Worm (Caenorhabditis elegans) whole organism, L4 larva: Measurements from ENCODE around the gene nuo-1.

Experiments
- D1046.2 ChIP-seq: fragments of 200-800 bp; sonication (Bioruptor generic); IDR thresholded peaks from 2 replicates; pipeline ENCODE4 v1.3.6; 2022; ENCODE audit warnings: missing genetic modification characterization, missing compliant biosample characterization
- F10B5.3 ChIP-seq: sonication (generic microtip); optimal IDR thresholded peaks from 2 replicates; lab custom pipeline; 2016; ENCODE audit warnings: mild to moderate bottlenecking, missing genetic modification characterization, missing compliant biosample characterization
- F37D6.2 ChIP-seq: sonication (generic microtip); optimal IDR thresholded peaks from 2 replicates; lab custom pipeline; 2016; ENCODE audit warnings: mild to moderate bottlenecking, missing genetic modification characterization, missing compliant biosample characterization
- F44E2.7 ChIP-seq: fragments of 200-800 bp; sonication (Bioruptor generic); IDR thresholded peaks from 2 replicates; pipeline ENCODE4 v2.1.2; 2022; ENCODE audit warnings: missing genetic modification characterization, missing compliant biosample characterization
- F49E8.2 ChIP-seq: sonication (generic microtip); optimal IDR thresholded peaks from 2 replicates; lab custom pipeline; 2016; ENCODE audit warnings: missing compliant biosample characterization, mild to moderate bottlenecking, missing genetic modification characterization, borderline replicate concordance
- R02D3.7 ChIP-seq: fragments of 150-350 bp; sonication (generic microtip); optimal IDR thresholded peaks from 3 replicates; lab custom pipeline; 2014; ENCODE audit warnings: missing biosample characterization, missing genetic modification characterization
- T26A8.4 ChIP-seq: fragments of 200-800 bp; sonication (Bioruptor generic); IDR thresholded peaks from 2 replicates; pipeline ENCODE4 v1.3.6; 2022; ENCODE audit warnings: missing genetic modification characterization, missing compliant biosample characterization
- Y48G9A.11 ChIP-seq: fragments of 200-800 bp; sonication (Bioruptor generic); IDR thresholded peaks from 2 replicates; pipeline ENCODE4 v1.3.6; 2022; ENCODE audit warnings: missing genetic modification reagents, missing genetic modification characterization, missing compliant biosample characterization
- aha-1 ChIP-seq: fragments of 150-350 bp; peaks from one replicate; lab custom pipeline; 2014; ENCODE audit warnings: missing biosample characterization, missing genetic modification characterization
- arid-1 ChIP-seq: fragments of 200-800 bp; sonication (Bioruptor generic); conservative IDR thresholded peaks from 2 replicates; pipeline ENCODE4 v1.3.6; 2022; ENCODE audit warnings: missing genetic modification reagents, missing genetic modification characterization, missing compliant biosample characterization
- ceh-20 ChIP-seq: fragments of 200-800 bp; sonication (Bioruptor generic); IDR thresholded peaks from 2 replicates; pipeline ENCODE4 v1.3.6; 2022; ENCODE audit warnings: missing genetic modification reagents, missing genetic modification characterization, missing compliant biosample characterization
- ceh-82 ChIP-seq: sonication (generic microtip); optimal IDR thresholded peaks from 2 replicates; lab custom pipeline; 2017; ENCODE audit warnings: missing biosample characterization, missing genetic modification characterization
- daf-16 ChIP-seq, 3 experiments: sonication (generic microtip); optimal IDR thresholded peaks; 2 replicates each; lab custom pipeline; 2016 to 2017; ENCODE audit warnings: missing genetic modification characterization in 3 of 3, missing genetic modification reagents in 3 of 3, mild to moderate bottlenecking in 2 of 3, missing compliant biosample characterization in 2 of 3, missing biosample characterization in 1 of 3, moderate library complexity in 1 of 3
- daf-19 ChIP-seq: fragments of 200-800 bp; sonication (Bioruptor generic); conservative IDR thresholded peaks from 2 replicates; pipeline ENCODE4 v1.3.6; 2022; ENCODE audit warnings: missing genetic modification characterization, missing compliant biosample characterization
- fkh-10 ChIP-seq: fragments of 150-350 bp; optimal IDR thresholded peaks from 2 replicates; lab custom pipeline; 2014; ENCODE audit warnings: missing biosample characterization, missing genetic modification reagents, missing genetic modification characterization
- fos-1 ChIP-seq: fragments of 150-350 bp; optimal IDR thresholded peaks from 2 replicates; lab custom pipeline; 2014; ENCODE audit warnings: missing biosample characterization, missing genetic modification characterization
- gei-8 ChIP-seq: fragments of 200-800 bp; sonication (Bioruptor generic); optimal IDR thresholded peaks from 2 replicates; lab custom pipeline; 2018; ENCODE audit warnings: mild to moderate bottlenecking, missing genetic modification characterization, missing compliant biosample characterization
- lim-7 ChIP-seq: fragments of 200-800 bp; sonication (Bioruptor generic); IDR thresholded peaks from 2 replicates; pipeline ENCODE4 v1.3.6; 2022; ENCODE audit warnings: missing genetic modification characterization, missing compliant biosample characterization
- lin-13 ChIP-seq: fragments of 150-350 bp; optimal IDR thresholded peaks from 2 replicates; lab custom pipeline; 2014; ENCODE audit warnings: missing biosample characterization, missing genetic modification reagents, missing genetic modification characterization
- lin-29 ChIP-seq: fragments of 200-800 bp; sonication (Bioruptor generic); IDR thresholded peaks from 2 replicates; pipeline ENCODE4 v1.3.6; 2022; ENCODE audit warnings: missing genetic modification reagents, missing genetic modification characterization, missing compliant biosample characterization
- madf-9 ChIP-seq: fragments of 200-800 bp; sonication (Bioruptor generic); conservative IDR thresholded peaks from 2 replicates; pipeline ENCODE4 v1.3.6; 2022; ENCODE audit warnings: missing genetic modification reagents, missing genetic modification characterization, missing compliant biosample characterization
- mdt-29 ChIP-seq: fragments of 200-800 bp; sonication (Bioruptor generic); IDR thresholded peaks from 2 replicates; pipeline ENCODE4 v1.3.6; 2022; ENCODE audit warnings: missing genetic modification reagents, missing genetic modification characterization, missing compliant biosample characterization
- mep-1 ChIP-seq: fragments of 150-350 bp; sonication (generic microtip); optimal IDR thresholded peaks from 3 replicates; lab custom pipeline; 2014; ENCODE audit warnings: missing biosample characterization, missing genetic modification characterization
- mes-2 ChIP-seq: sonication (generic microtip); optimal IDR thresholded peaks from 2 replicates; lab custom pipeline; 2016; ENCODE audit warnings: missing genotype, mild to moderate bottlenecking, missing genetic modification characterization, missing compliant biosample characterization; ENCODE audit not compliant: poor library complexity, severe bottlenecking
- mxl-2 ChIP-seq: fragments of 200-800 bp; sonication (Bioruptor generic); conservative IDR thresholded peaks from 2 replicates; pipeline ENCODE4 v1.3.6; 2022; ENCODE audit warnings: missing genetic modification reagents, missing genetic modification characterization, missing compliant biosample characterization
- nhr-11 ChIP-seq: fragments of 150-350 bp; optimal IDR thresholded peaks from 2 replicates; lab custom pipeline; 2014; ENCODE audit warnings: missing biosample characterization, missing genetic modification characterization
- nhr-237 ChIP-seq: sonication (generic microtip); optimal IDR thresholded peaks from 2 replicates; lab custom pipeline; 2017; ENCODE audit warnings: missing biosample characterization, missing genetic modification characterization
- nhr-28 ChIP-seq: fragments of 150-350 bp; optimal IDR thresholded peaks from 2 replicates; lab custom pipeline; 2014; ENCODE audit warnings: missing biosample characterization, missing genetic modification characterization
- nhr-42 ChIP-seq: fragments of 200-800 bp; sonication (Bioruptor generic); IDR thresholded peaks from 2 replicates; pipeline ENCODE4 v1.3.6; 2022; ENCODE audit warnings: missing genetic modification characterization, missing compliant biosample characterization
- nhr-48 ChIP-seq: sonication (generic microtip); optimal IDR thresholded peaks from 2 replicates; lab custom pipeline; 2016; ENCODE audit warnings: mild to moderate bottlenecking, missing genetic modification characterization, missing compliant biosample characterization
- nhr-6 ChIP-seq: fragments of 150-350 bp; optimal IDR thresholded peaks from 2 replicates; lab custom pipeline; 2014; ENCODE audit warnings: missing biosample characterization, missing genetic modification characterization
- nhr-76 ChIP-seq: fragments of 150-350 bp; optimal IDR thresholded peaks from 2 replicates; lab custom pipeline; 2014; ENCODE audit warnings: missing biosample characterization, missing genetic modification characterization
- nhr-77 ChIP-seq: fragments of 150-350 bp; optimal IDR thresholded peaks from 2 replicates; lab custom pipeline; 2014; ENCODE audit warnings: missing biosample characterization, missing genetic modification characterization
- rbr-2 ChIP-seq: sonication (generic microtip); optimal IDR thresholded peaks from 2 replicates; lab custom pipeline; 2016; ENCODE audit warnings: missing genotype, missing genetic modification characterization, missing compliant biosample characterization
- sdz-12 ChIP-seq: fragments of 200-800 bp; sonication (Bioruptor generic); optimal IDR thresholded peaks from 2 replicates; lab custom pipeline; 2018; ENCODE audit warnings: mild to moderate bottlenecking, missing genetic modification characterization, missing compliant biosample characterization
- set-16 ChIP-seq: fragments of 200-800 bp; sonication (Bioruptor generic); IDR thresholded peaks from 2 replicates; pipeline ENCODE4 v1.3.6; 2022; ENCODE audit warnings: missing genetic modification reagents, missing genetic modification characterization, missing compliant biosample characterization
- skn-1 ChIP-seq: fragments of 150-350 bp; optimal IDR thresholded peaks from 2 replicates; lab custom pipeline; 2014; ENCODE audit warnings: missing biosample characterization, missing genetic modification characterization
- snpc-1.2 ChIP-seq: fragments of 200-800 bp; sonication (Bioruptor generic); IDR thresholded peaks from 2 replicates; pipeline ENCODE4 v1.3.6; 2022; ENCODE audit warnings: missing genetic modification reagents, missing genetic modification characterization, missing compliant biosample characterization
- spr-1 ChIP-seq: sonication (generic microtip); optimal IDR thresholded peaks from 2 replicates; lab custom pipeline; 2016; ENCODE audit warnings: mild to moderate bottlenecking, missing genetic modification characterization, missing compliant biosample characterization
- spr-3 ChIP-seq: fragments of 200-800 bp; sonication (Bioruptor generic); optimal IDR thresholded peaks from 2 replicates; lab custom pipeline; 2018; ENCODE audit warnings: mild to moderate bottlenecking, missing genetic modification characterization, missing compliant biosample characterization
- zag-1 ChIP-seq: fragments of 150-350 bp; optimal IDR thresholded peaks from 2 replicates; lab custom pipeline; 2014; ENCODE audit warnings: missing biosample characterization, missing genetic modification characterization
- zfp-2 ChIP-seq: sonication (generic microtip); optimal IDR thresholded peaks from 2 replicates; lab custom pipeline; 2016; ENCODE audit warnings: mild to moderate bottlenecking, missing genetic modification characterization, missing compliant biosample characterization
- zip-11 ChIP-seq: fragments of 200-800 bp; sonication (Bioruptor generic); IDR thresholded peaks from 2 replicates; pipeline ENCODE4 v1.3.6; 2022; ENCODE audit warnings: missing genetic modification characterization, missing compliant biosample characterization
- zip-2 ChIP-seq: fragments of 150-350 bp; optimal IDR thresholded peaks from 2 replicates; lab custom pipeline; 2014; ENCODE audit warnings: missing biosample characterization, missing genetic modification characterization
- ztf-11 ChIP-seq: fragments of 150-350 bp; optimal IDR thresholded peaks from 2 replicates; lab custom pipeline; 2014; ENCODE audit warnings: missing biosample characterization, missing genetic modification characterization

Gene nuo-1

DNA sequence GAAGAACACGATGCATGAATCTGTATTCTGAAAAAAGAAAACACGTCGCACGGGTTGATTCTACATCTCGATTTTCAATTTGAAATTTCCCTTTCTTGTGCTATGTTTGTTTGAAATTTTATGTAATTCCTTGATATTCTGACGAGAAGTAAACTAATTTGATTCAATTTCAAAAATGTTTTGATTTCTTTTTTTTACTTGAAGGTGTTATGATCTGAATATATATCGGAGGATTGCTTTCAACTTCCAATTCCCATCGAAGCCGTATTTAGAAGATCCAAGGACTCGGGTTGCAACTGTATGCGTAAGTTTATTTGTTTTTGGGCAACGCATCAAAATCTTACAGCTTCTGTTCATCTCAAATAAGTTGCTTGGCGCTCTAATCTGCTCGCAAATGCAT, 29.7 kb downstream of the nuo-1 start, which contains the start of gene F40F8.1:
F40F8.1 (plus strand) TSS at position 301 of the 400 bp plus-strand sequence.
- TF ChIP-seq nhr-48 (tag; lab: Kevin White, UChicago) (no peak), rbr-2 (tag; lab: Kevin White, UChicago) (no peak), zag-1 (no peak)

DNA sequence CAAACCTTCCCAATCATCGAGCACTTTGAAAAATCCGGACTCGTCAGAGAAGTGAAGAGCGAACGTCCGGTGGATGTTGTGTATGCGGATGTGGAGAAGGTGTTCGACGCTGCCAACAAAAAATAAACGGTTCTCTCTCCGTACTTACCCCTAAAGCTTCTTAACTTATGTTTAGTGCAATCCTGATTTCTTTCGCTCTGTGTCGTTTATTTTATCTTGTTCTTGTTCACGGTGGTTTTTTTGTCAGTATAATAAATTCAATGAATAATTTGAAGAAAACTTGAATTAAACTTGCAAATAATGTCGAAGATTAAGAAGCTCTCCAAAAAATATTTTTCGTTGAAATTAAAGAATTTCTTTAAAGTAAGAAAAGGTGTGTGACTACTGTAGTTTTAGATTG, 31.4 kb downstream of the nuo-1 start, which contains the start of gene F40F8.3:
F40F8.3 (plus strand) TSS at position 301 of the 400 bp plus-strand sequence.
- TF ChIP-seq mxl-2 (GFP tag; lab: Robert Waterston, UW) (no peak), nhr-77 (tag; lab: Kevin White, UChicago) (no peak), nhr-11 (tag; lab: Kevin White, UChicago) (no peak), daf-16 (GFP tag; optimal IDR thresholded peaks at IDR 0.05; lab: Kevin White, UChicago) (no peak), daf-16 (tag; optimal IDR thresholded peaks at IDR 0.05; lab: Kevin White, UChicago) (no peak), mes-2 (tag; lab: Kevin White, UChicago) (no peak)

DNA sequence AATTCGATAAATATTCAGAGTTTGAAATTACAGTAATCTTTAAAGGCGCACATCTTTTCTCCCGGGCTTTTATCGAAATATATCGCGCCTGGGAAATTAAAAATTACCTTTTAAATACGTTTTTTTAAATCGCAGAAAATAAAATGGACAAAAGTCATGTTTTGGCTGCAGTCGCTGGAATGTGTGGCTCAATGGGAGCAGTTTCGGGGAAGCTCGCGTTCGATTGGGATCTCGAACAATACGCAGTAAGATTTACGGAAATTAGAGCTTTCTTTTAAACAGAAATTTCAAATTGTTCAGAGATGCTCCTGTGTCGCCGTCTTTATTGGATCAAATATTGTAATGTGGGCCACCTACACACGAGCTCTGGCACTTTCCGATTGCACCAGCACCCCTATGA, 31.9 kb downstream of the nuo-1 start, which contains the start of gene F40F8.12:
F40F8.12 (plus strand) TSS at position 301 of the 400 bp plus-strand sequence.
- TF ChIP-seq nhr-28 (tag; lab: Kevin White, UChicago) (no peak), mes-2 (tag; lab: Kevin White, UChicago) (no peak), zfp-2 (tag; lab: Kevin White, UChicago) (no peak), R02D3.7 (tag; lab: Kevin White, UChicago) (no peak), nhr-6 (no peak), nhr-42 (GFP tag; lab: Robert Waterston, UW) (no peak), spr-3 (no peak), gei-8 (GFP tag; lab: Kevin White, UChicago) (no peak), skn-1 (tag; lab: Kevin White, UChicago) (no peak), ceh-20 (GFP tag; lab: Robert Waterston, UW) (no peak), lin-13 (GFP tag; lab: Kevin White, UChicago) (no peak), lim-7 (GFP tag; lab: Robert Waterston, UW) (no peak), daf-19 (GFP tag; lab: Robert Waterston, UW) (no peak), ceh-82 (tag; lab: Kevin White, UChicago) (no peak), ztf-11 (tag; lab: Kevin White, UChicago) (no peak), fkh-10 (no peak), nhr-76 (tag; lab: Kevin White, UChicago) (no peak), lin-29 (GFP tag; lab: Robert Waterston, UW) (no peak), mdt-29 (GFP tag; lab: Robert Waterston, UW) (no peak), zip-11 (GFP tag; lab: Robert Waterston, UW) (no peak)

DNA sequence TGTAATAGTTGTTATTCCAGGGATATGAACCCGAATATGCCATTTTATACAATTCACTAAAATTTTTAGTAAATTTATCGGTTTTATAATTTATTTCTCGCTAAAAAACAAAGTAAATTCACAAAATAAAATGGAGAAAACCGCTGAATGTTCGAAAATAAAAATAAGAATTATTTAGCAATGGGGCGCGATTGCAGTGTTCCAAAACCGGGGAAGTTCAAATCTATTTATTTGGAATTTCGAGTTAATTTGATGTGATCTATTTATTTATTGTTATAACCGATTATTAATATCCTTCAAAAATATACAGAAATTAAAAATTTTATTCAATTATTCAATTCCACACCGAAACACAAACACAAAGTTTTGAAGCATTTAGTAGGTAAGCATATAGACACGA, 34.9 kb downstream of the nuo-1 start, which contains the start of gene F40F8.11:
F40F8.11 (minus strand) TSS at position 49 of the 400 bp plus-strand sequence.
- peak; percentile 8 for TF ChIP-seq aha-1 (tag; lab: Kevin White, UChicago)
- no peak for TF ChIP-seq nhr-48 (tag; lab: Kevin White, UChicago)
- TF ChIP-seq spr-1: no peak
- TF ChIP-seq F44E2.7 (GFP tag; lab: Robert Waterston, UW): no peak
- peak; percentile 21 for TF ChIP-seq mep-1
- TF ChIP-seq T26A8.4: no peak
- no peak for TF ChIP-seq zip-11 (GFP tag; lab: Robert Waterston, UW)
- TF ChIP-seq zip-2 (tag; lab: Kevin White, UChicago): no peak
- no peak for TF ChIP-seq F49E8.2 (tag; lab: Kevin White, UChicago)
- TF ChIP-seq nhr-77 (tag; lab: Kevin White, UChicago): peak; percentile 23
- no peak for TF ChIP-seq fos-1
- no peak for TF ChIP-seq set-16
- TF ChIP-seq F37D6.2 (tag; lab: Kevin White, UChicago): no peak
- TF ChIP-seq nhr-237: no peak
- TF ChIP-seq ceh-82 (tag; lab: Kevin White, UChicago): no peak
- no peak for TF ChIP-seq arid-1 (GFP tag; lab: Robert Waterston, UW)
- TF ChIP-seq Y48G9A.11: no peak
- no peak for TF ChIP-seq lim-7 (GFP tag; lab: Robert Waterston, UW)
- TF ChIP-seq D1046.2: no peak
- no peak for TF ChIP-seq nhr-76 (tag; lab: Kevin White, UChicago)
- TF ChIP-seq lin-29 (GFP tag; lab: Robert Waterston, UW): no peak
- peak in 1 of 2 experiments; percentile 44 for TF ChIP-seq daf-16 (GFP tag; optimal IDR thresholded peaks at IDR 0.05; lab: Kevin White, UChicago)
- peak; percentile 32 for TF ChIP-seq daf-16 (tag; optimal IDR thresholded peaks at IDR 0.05; lab: Kevin White, UChicago)
- TF ChIP-seq F10B5.3 (tag; lab: Kevin White, UChicago): no peak
- TF ChIP-seq madf-9: no peak
- no peak for TF ChIP-seq R02D3.7 (tag; lab: Kevin White, UChicago)
- TF ChIP-seq fkh-10: no peak
- TF ChIP-seq ceh-20 (GFP tag; lab: Robert Waterston, UW): no peak
- no peak for TF ChIP-seq snpc-1.2 (GFP tag; lab: Robert Waterston, UW)
- TF ChIP-seq sdz-12 (GFP tag; lab: Kevin White, UChicago): no peak
